Fruit fly (Drosophila melanogaster) whole organism, wandering third instar larva: ENCODE data around the gene CG4884.

ENCODE experiments used
- Abd-B ChIP-seq: fragments of >200 bp; optimal IDR thresholded peaks from 2 replicates; lab custom pipeline; 2017; ENCODE audit warnings: missing biosample characterization, missing genetic modification characterization
- CG32264 ChIP-seq: fragments of 200-800 bp; sonication (Bioruptor generic); optimal IDR thresholded peaks from 2 replicates; lab custom pipeline; 2016; ENCODE audit warnings: missing biosample characterization, missing genetic modification characterization
- CG9705 ChIP-seq: fragments of 200-800 bp; sonication (Bioruptor generic); optimal IDR thresholded peaks from 2 replicates; lab custom pipeline; 2018; ENCODE audit warnings: missing biosample characterization, mild to moderate bottlenecking, missing genetic modification characterization
- Dif ChIP-seq: fragments of 200-275, 200-300 bp; sonication (Bioruptor generic); optimal IDR thresholded peaks from 2 replicates; lab custom pipeline; 2018; ENCODE audit warnings: missing biosample characterization, missing genetic modification characterization; ENCODE audit not compliant: partially characterized antibody
- GATAd ChIP-seq: sonication (Bioruptor generic); optimal IDR thresholded peaks from 2 replicates; lab custom pipeline; 2016; ENCODE audit warnings: missing biosample characterization, missing genetic modification characterization
- HLH106 ChIP-seq: fragments of 200-800 bp; optimal IDR thresholded peaks from 3 replicates; lab custom pipeline; 2019; ENCODE audit warnings: missing biosample characterization, mild to moderate bottlenecking, missing genetic modification characterization, moderate library complexity
- Hnf4 ChIP-seq: fragments of 200-800 bp; sonication (Bioruptor generic); optimal IDR thresholded peaks from 2 replicates; lab custom pipeline; 2016; ENCODE audit warnings: missing biosample characterization, mild to moderate bottlenecking, missing genetic modification characterization
- Hr78 ChIP-seq: fragments of >200 bp; optimal IDR thresholded peaks from 2 replicates; lab custom pipeline; 2017; ENCODE audit warnings: missing biosample characterization, missing genetic modification characterization
- Hr83 ChIP-seq: fragments of 200-300 bp; sonication (Bioruptor generic); optimal IDR thresholded peaks from 2 replicates; lab custom pipeline; 2016; ENCODE audit warnings: missing biosample characterization, mild to moderate bottlenecking, missing genetic modification characterization, moderate library complexity; ENCODE audit not compliant: poor library complexity, severe bottlenecking
- Jra ChIP-seq: sonication (Bioruptor generic); optimal IDR thresholded peaks from 2 replicates; lab custom pipeline; 2016; ENCODE audit warnings: missing biosample characterization, missing genetic modification characterization
- Mio ChIP-seq: sonication (Bioruptor generic); optimal IDR thresholded peaks from 2 replicates; lab custom pipeline; 2016; ENCODE audit warnings: missing biosample characterization, missing genetic modification characterization
- Myc ChIP-seq: fragments of >200 bp; optimal IDR thresholded peaks from 2 replicates; lab custom pipeline; 2017
- N ChIP-seq: fragments of >200 bp; optimal IDR thresholded peaks from 2 replicates; lab custom pipeline; 2018; ENCODE audit warnings: missing biosample characterization, missing external identifiers, missing genetic modification characterization
- OdsH ChIP-seq: fragments of 200-800 bp; sonication (Bioruptor generic); optimal IDR thresholded peaks from 2 replicates; lab custom pipeline; 2016; ENCODE audit warnings: missing biosample characterization, mild to moderate bottlenecking, missing genetic modification characterization
- Rel ChIP-seq, 2 experiments: fragments of 200-800 bp; sonication (Bioruptor generic) in 1 of 2; optimal IDR thresholded peaks; 2 replicates in 1 of 2; 3 replicates in 1 of 2; lab custom pipeline; 2016 to 2019; ENCODE audit warnings: mild to moderate bottlenecking in 2 of 2, missing biosample characterization in 2 of 2, missing genetic modification characterization in 2 of 2, moderate library complexity in 1 of 2
- Sp1 ChIP-seq: fragments of 200-800 bp; sonication (Bioruptor generic); optimal IDR thresholded peaks from 3 replicates; lab custom pipeline; 2019; ENCODE audit warnings: missing biosample characterization, mild to moderate bottlenecking, missing genetic modification characterization, moderate library complexity
- Vsx2 ChIP-seq: fragments of 200-300, 225-300 bp; sonication (Bioruptor generic); optimal IDR thresholded peaks from 2 replicates; lab custom pipeline; 2018; ENCODE audit warnings: missing biosample characterization, missing genetic modification characterization; ENCODE audit not compliant: partially characterized antibody
- brk ChIP-seq: fragments of 200-800 bp; sonication (Bioruptor generic); optimal IDR thresholded peaks from 2 replicates; lab custom pipeline; 2016; ENCODE audit warnings: missing biosample characterization, mild to moderate bottlenecking, missing genetic modification characterization
- dl ChIP-seq, 2 experiments: fragments of 175-275, 200-275 bp in 1 of 2; fragments of 200-275 bp in 1 of 2; sonication (Bioruptor generic); optimal IDR thresholded peaks; lab custom pipeline; 2018; ENCODE audit warnings: mild to moderate bottlenecking in 2 of 2, missing biosample characterization in 2 of 2, missing genetic modification characterization in 2 of 2, moderate library complexity in 2 of 2; ENCODE audit not compliant: partially characterized antibody in 2 of 2, insufficient read depth in 1 of 2
- dmrt93B ChIP-seq: fragments of 200-800 bp; sonication (Bioruptor generic); optimal IDR thresholded peaks from 2 replicates; lab custom pipeline; 2018; ENCODE audit warnings: missing biosample characterization, mild to moderate bottlenecking, missing genetic modification characterization
- dsf ChIP-seq: sonication (Bioruptor generic); optimal IDR thresholded peaks from 2 replicates; lab custom pipeline; 2016; ENCODE audit warnings: missing biosample characterization, missing genetic modification characterization, borderline replicate concordance
- ey ChIP-seq: fragments of 200-800 bp; sonication (Bioruptor generic); optimal IDR thresholded peaks from 2 replicates; lab custom pipeline; 2016; ENCODE audit warnings: missing biosample characterization, missing genetic modification characterization
- foxo ChIP-seq, 2 experiments: fragments of 200-800 bp; sonication (Bioruptor generic); optimal IDR thresholded peaks; 2 replicates in 1 of 2; 3 replicates in 1 of 2; lab custom pipeline; 2016 to 2017; ENCODE audit warnings: missing biosample characterization in 2 of 2, missing genetic modification characterization in 2 of 2
- fru ChIP-seq: fragments of 200-800 bp; sonication (Bioruptor generic); optimal IDR thresholded peaks from 3 replicates; lab custom pipeline; 2016; ENCODE audit warnings: missing biosample characterization, mild to moderate bottlenecking, missing genetic modification characterization
- h ChIP-seq: fragments of 200-800 bp; sonication (Bioruptor generic); optimal IDR thresholded peaks from 3 replicates; lab custom pipeline; 2016; ENCODE audit warnings: missing biosample characterization, mild to moderate bottlenecking, missing genetic modification characterization
- jim ChIP-seq: fragments of 175-275, 200-325 bp; sonication (Bioruptor generic); optimal IDR thresholded peaks from 2 replicates; lab custom pipeline; 2016; ENCODE audit warnings: missing biosample characterization, mild to moderate bottlenecking, missing genetic modification characterization
- lola ChIP-seq: fragments of >200 bp; optimal IDR thresholded peaks from 2 replicates; lab custom pipeline; 2017; ENCODE audit warnings: missing biosample characterization, missing genetic modification characterization
- pan ChIP-seq: fragments of >200 bp; optimal IDR thresholded peaks from 2 replicates; lab custom pipeline; 2017
- psq ChIP-seq: fragments of 200-800 bp; sonication (Bioruptor generic); optimal IDR thresholded peaks from 3 replicates; lab custom pipeline; 2017; ENCODE audit warnings: missing biosample characterization, mild to moderate bottlenecking, missing genetic modification characterization, moderate library complexity
- rgr ChIP-seq: fragments of 200-800 bp; sonication (Bioruptor generic); optimal IDR thresholded peaks from 3 replicates; lab custom pipeline; 2016; ENCODE audit warnings: missing biosample characterization, mild to moderate bottlenecking, missing genetic modification characterization
- sage ChIP-seq: fragments of 200-800 bp; sonication (Bioruptor generic); optimal IDR thresholded peaks from 2 replicates; lab custom pipeline; 2016; ENCODE audit warnings: missing biosample characterization, mild to moderate bottlenecking, missing genetic modification characterization
- sv ChIP-seq: fragments of 200-800 bp; sonication (Bioruptor generic); optimal IDR thresholded peaks from 3 replicates; lab custom pipeline; 2016; ENCODE audit warnings: missing biosample characterization, missing genetic modification characterization
- tai ChIP-seq: sonication (Bioruptor generic); optimal IDR thresholded peaks from 2 replicates; lab custom pipeline; 2016; ENCODE audit warnings: missing biosample characterization, missing genetic modification characterization
- usp ChIP-seq: fragments of >200 bp; optimal IDR thresholded peaks from 2 replicates; lab custom pipeline; 2017; ENCODE audit warnings: missing biosample characterization, missing genetic modification characterization
- woc ChIP-seq: sonication (Bioruptor generic); optimal IDR thresholded peaks from 2 replicates; lab custom pipeline; 2016; ENCODE audit warnings: missing biosample characterization, mild to moderate bottlenecking, missing genetic modification characterization

Gene CG4884

DNA sequence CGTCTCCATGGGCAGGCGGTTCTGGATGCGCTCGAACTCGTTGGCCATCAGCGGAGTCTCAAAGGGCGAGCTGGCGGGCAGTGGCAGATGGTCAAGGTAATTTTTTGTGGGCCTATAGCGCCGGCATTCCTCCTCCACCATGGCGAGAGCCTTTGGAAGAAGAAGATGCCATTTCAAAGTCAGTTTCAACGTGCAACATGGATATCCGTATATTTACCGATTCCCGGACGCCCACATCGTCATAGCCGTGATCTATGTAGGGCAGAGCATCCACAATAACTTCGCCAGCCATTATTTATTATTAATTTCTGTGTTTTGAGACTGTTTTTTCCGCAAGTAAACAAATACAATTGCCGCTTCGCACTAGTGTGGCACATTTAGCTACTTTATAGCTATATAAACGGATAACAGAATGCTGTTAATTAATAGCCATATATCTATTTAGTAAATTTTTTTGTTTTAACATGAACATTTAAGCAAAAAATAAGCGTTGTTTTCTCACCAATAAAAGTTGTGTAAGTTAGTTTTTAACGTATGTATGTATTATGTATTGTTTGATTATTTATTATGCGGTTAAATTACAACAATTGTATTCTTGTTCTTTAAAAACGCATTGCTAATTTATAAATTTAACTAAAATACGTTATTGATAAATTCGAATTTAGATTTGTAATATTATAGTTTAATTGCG, 36.9 kb downstream of the CG4884 start, which contains the start of gene BCAS2:
Gene BCAS2, minus strand, starts transcription at position 375 of the 691 bp plus-strand sequence.
- no peak for TF ChIP-seq sage (GFP tag; lab: Kevin White, UChicago)
- no peak for TF ChIP-seq brk (GFP tag; lab: Kevin White, UChicago)
- TF ChIP-seq pan (lab: Kevin White, UChicago): no peak
- TF ChIP-seq Hr83: no peak
- TF ChIP-seq sv (GFP tag; lab: Kevin White, UChicago): no peak
- TF ChIP-seq tai (GFP tag; lab: Kevin White, UChicago): no peak
- no peak for TF ChIP-seq usp (GFP tag; lab: Kevin White, UChicago)
- TF ChIP-seq Myc (lab: Kevin White, UChicago): peak; percentile 93
- no peak for TF ChIP-seq dsf (GFP tag; lab: Kevin White, UChicago)
- TF ChIP-seq, all 38 proteins: peak for 1

DNA sequence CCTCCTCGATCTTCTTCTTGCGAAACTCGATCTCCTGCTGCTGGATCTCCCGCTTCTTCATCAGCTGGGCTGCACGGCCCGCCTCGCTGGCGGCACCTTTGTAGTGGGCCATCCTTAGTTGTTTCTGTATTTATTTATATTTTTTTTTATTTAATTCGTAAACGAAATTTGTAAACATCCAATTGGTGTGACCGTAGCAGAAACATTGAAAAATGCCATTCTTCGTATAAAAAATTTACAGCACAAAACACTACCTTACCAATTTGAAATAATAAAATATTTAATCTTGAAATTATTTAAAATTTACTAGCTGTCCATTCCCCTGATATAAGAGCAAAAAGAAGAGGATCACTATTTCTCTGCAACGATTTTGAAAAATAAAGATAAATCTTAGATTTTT, 38.2 kb downstream of the CG4884 start, which contains the start of gene CG12259:
Gene CG12259, minus strand, starts transcription at position 207 of the 400 bp plus-strand sequence.
- TF ChIP-seq woc (GFP tag; lab: Kevin White, UChicago): peak; percentile 6
- no peak for TF ChIP-seq CG32264 (GFP tag; lab: Kevin White, UChicago)

DNA sequence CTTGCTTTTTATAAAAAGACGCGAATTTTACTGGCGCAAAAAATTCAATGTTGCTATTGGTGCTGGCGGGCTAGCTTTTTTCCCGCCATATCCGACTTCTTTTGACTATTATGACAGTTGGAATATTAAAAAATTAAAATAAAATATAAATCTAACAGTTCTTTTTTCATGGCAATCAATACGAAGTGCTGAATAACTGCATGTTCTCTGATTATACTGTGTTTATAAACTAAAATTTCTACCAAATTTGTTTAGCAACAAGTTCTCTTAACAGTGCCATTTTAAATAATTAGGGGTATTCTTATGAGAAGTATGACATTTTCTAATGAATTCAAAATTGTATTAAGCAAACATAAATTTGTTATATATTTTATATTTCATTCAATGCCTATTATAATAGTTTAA, 39.7 kb downstream of the CG4884 start, which contains the start of gene Boh1:
Gene Boh1, minus strand, starts transcription at position 76 of the 405 bp plus-strand sequence.
- no peak for TF ChIP-seq N (GFP tag; lab: Kevin White, UChicago)
- no peak for TF ChIP-seq Jra (GFP tag; lab: Kevin White, UChicago)
- no peak for TF ChIP-seq usp (GFP tag; lab: Kevin White, UChicago)
- no peak for TF ChIP-seq Vsx2 (GFP tag; lab: Kevin White, UChicago)
- peak; percentile 54 for TF ChIP-seq woc (GFP tag; lab: Kevin White, UChicago)
- no peak for TF ChIP-seq GATAd (GFP tag; lab: Kevin White, UChicago)
- peak; percentile 92 for TF ChIP-seq Myc (lab: Kevin White, UChicago)
- TF ChIP-seq lola: no peak
- no peak for TF ChIP-seq Hr83
- peak in 1 of 2 experiments; percentile 9 for TF ChIP-seq foxo (GFP tag; optimal IDR thresholded peaks at IDR 0.05; lab: Kevin White, UChicago)
- no peak for TF ChIP-seq fru (GFP tag; lab: Kevin White, UChicago)
- peak; percentile 41 for TF ChIP-seq Sp1
- TF ChIP-seq dsf (GFP tag; lab: Kevin White, UChicago): no peak
- TF ChIP-seq rgr (GFP tag; lab: Kevin White, UChicago): peak; percentile 53
- no peak for TF ChIP-seq Hnf4 (GFP tag; lab: Kevin White, UChicago)
- TF ChIP-seq Dif: no peak
- no peak for TF ChIP-seq Mio (GFP tag; lab: Kevin White, UChicago)
- no peak for TF ChIP-seq CG9705 (GFP tag; lab: Kevin White, UChicago)
- TF ChIP-seq tai (GFP tag; lab: Kevin White, UChicago): no peak
- no peak for TF ChIP-seq dmrt93B (GFP tag; lab: Kevin White, UChicago)
- TF ChIP-seq HLH106 (tag; lab: Kevin White, UChicago): peak; percentile 45
- TF ChIP-seq Abd-B: no peak
- TF ChIP-seq ey (GFP tag; lab: Kevin White, UChicago): no peak
- TF ChIP-seq Rel (GFP tag; optimal IDR thresholded peaks at IDR 0.05; lab: Kevin White, UChicago): no peak
- no peak for TF ChIP-seq Rel (tag; optimal IDR thresholded peaks at IDR 0.05; lab: Kevin White, UChicago)
- no peak for TF ChIP-seq sage (GFP tag; lab: Kevin White, UChicago)
- no peak for TF ChIP-seq Hr78 (GFP tag; lab: Kevin White, UChicago)
- TF ChIP-seq jim: no peak
- TF ChIP-seq psq: peak; percentile 14
- TF ChIP-seq h: peak; percentile 27
- TF ChIP-seq dl (GFP tag; optimal IDR thresholded peaks at IDR 0.05; lab: Kevin White, UChicago; ENCODE audit: insufficient read depth in 1 of 2, partially characterized antibody in 2 of 2): no peak
- TF ChIP-seq OdsH (GFP tag; lab: Kevin White, UChicago): peak; percentile 28
- TF ChIP-seq, all 38 proteins: peak for 9
